Fruit fly (Drosophila melanogaster) whole organism, embryonic: ENCODE measurements around the gene mRpL51.
A peak's percentile ranks its signal among the peaks of the same experiment; 100 is the strongest.

ENCODE experiments used
- Aef1 ChIP-seq: fragments of 200-800 bp; sonication (Bioruptor generic); IDR thresholded peaks from 3 replicates; pipeline ENCODE4 v1.3.6; 2022; ENCODE audit warnings: missing biosample characterization, missing genetic modification characterization
- Atf3 ChIP-seq: fragments of 200-800 bp; sonication (Bioruptor generic); optimal IDR thresholded peaks from 3 replicates; lab custom pipeline; 2016; ENCODE audit warnings: missing biosample characterization, missing genetic modification characterization
- Blimp-1 ChIP-seq: fragments of 200-800 bp; sonication (Bioruptor generic); optimal IDR thresholded peaks from 3 replicates; lab custom pipeline; 2018; ENCODE audit warnings: missing biosample characterization, missing genetic modification characterization, mild to moderate bottlenecking, moderate library complexity, missing genetic modification reagents
- CG1024 ChIP-seq: fragments of 200-800 bp; sonication (Bioruptor generic); IDR thresholded peaks from 2 replicates; pipeline ENCODE4 v1.3.6; 2022; ENCODE audit warnings: missing biosample characterization, missing genetic modification characterization
- CG10321 ChIP-seq: fragments of 200-800 bp; sonication (Bioruptor generic); IDR thresholded peaks from 2 replicates; pipeline ENCODE4 v1.3.6; 2022; ENCODE audit warnings: missing biosample characterization, missing genetic modification characterization
- CG10462 ChIP-seq: fragments of 200-800 bp; sonication (Bioruptor generic); optimal IDR thresholded peaks from 2 replicates; lab custom pipeline; 2016; ENCODE audit warnings: missing biosample characterization, missing genetic modification characterization
- CG11456 ChIP-seq: fragments of 200-800 bp; sonication (Bioruptor generic); IDR thresholded peaks from 3 replicates; pipeline ENCODE4 v1.3.6; 2022; ENCODE audit warnings: missing biosample characterization, missing genetic modification characterization
- CG11504 ChIP-seq: fragments of 200-800 bp; sonication (Bioruptor generic); optimal IDR thresholded peaks from 3 replicates; lab custom pipeline; 2019; ENCODE audit warnings: missing biosample characterization, mild to moderate bottlenecking, missing genetic modification characterization, moderate library complexity
- CG13296 ChIP-seq: fragments of 200-800 bp; sonication (Bioruptor generic); optimal IDR thresholded peaks from 3 replicates; lab custom pipeline; 2018; ENCODE audit warnings: missing biosample characterization, mild to moderate bottlenecking, missing genetic modification characterization
- CG14710 ChIP-seq: fragments of 200-800 bp; sonication (Bioruptor generic); optimal IDR thresholded peaks from 3 replicates; lab custom pipeline; 2019; ENCODE audit warnings: missing biosample characterization, mild to moderate bottlenecking, missing genetic modification characterization, moderate library complexity
- CG14860 ChIP-seq: fragments of 200-800 bp; sonication (Bioruptor generic); IDR thresholded peaks from 3 replicates; pipeline ENCODE4 v1.3.6; 2022; ENCODE audit warnings: missing biosample characterization, missing genetic modification characterization; ENCODE audit not compliant: partially characterized antibody
- CG14965 ChIP-seq: fragments of 200-800 bp; sonication (Bioruptor generic); optimal IDR thresholded peaks from 2 replicates; lab custom pipeline; 2016; ENCODE audit warnings: missing biosample characterization, missing genetic modification characterization, borderline replicate concordance
- CG15073 ChIP-seq: fragments of 200-800 bp; sonication (Bioruptor generic); optimal IDR thresholded peaks from 2 replicates; lab custom pipeline; 2016; ENCODE audit warnings: missing biosample characterization, missing genetic modification characterization
- CG15514 ChIP-seq: fragments of 200-800 bp; sonication (Bioruptor generic); optimal IDR thresholded peaks from 3 replicates; lab custom pipeline; 2017; ENCODE audit warnings: missing biosample characterization, missing genetic modification characterization, mild to moderate bottlenecking, moderate library complexity, missing genetic modification reagents
- CG15696 ChIP-seq: fragments of 200-800 bp; sonication (Bioruptor generic); optimal IDR thresholded peaks from 2 replicates; lab custom pipeline; 2019; ENCODE audit warnings: missing biosample characterization, mild to moderate bottlenecking, missing genetic modification characterization, moderate library complexity
- CG17186 ChIP-seq: fragments of 200-800 bp; sonication (Bioruptor generic); optimal IDR thresholded peaks from 3 replicates; lab custom pipeline; 2017; ENCODE audit warnings: missing biosample characterization, missing genetic modification reagents, missing genetic modification characterization
- CG2875 ChIP-seq: fragments of 200-800 bp; sonication (Bioruptor generic); optimal IDR thresholded peaks from 2 replicates; lab custom pipeline; 2017; ENCODE audit warnings: missing biosample characterization, mild to moderate bottlenecking, missing genetic modification characterization, missing genetic modification reagents
- CG31388 ChIP-seq: fragments of 200-800 bp; sonication (Bioruptor generic); optimal IDR thresholded peaks from 2 replicates; lab custom pipeline; 2016; ENCODE audit warnings: missing biosample characterization, missing genetic modification characterization
- CG3281 ChIP-seq: fragments of 200-800 bp; sonication (Bioruptor generic); optimal IDR thresholded peaks from 3 replicates; lab custom pipeline; 2017; ENCODE audit warnings: missing biosample characterization, mild to moderate bottlenecking, missing genetic modification characterization
- CG34224 ChIP-seq: fragments of 200-800 bp; sonication (Bioruptor generic); IDR thresholded peaks from 3 replicates; pipeline ENCODE4 v1.3.6; 2022; ENCODE audit warnings: missing biosample characterization, missing genetic modification characterization; ENCODE audit not compliant: partially characterized antibody
- CG4404 ChIP-seq: fragments of 200-800 bp; sonication (Bioruptor generic); IDR thresholded peaks from 2 replicates; pipeline ENCODE4 v1.3.6; 2022; ENCODE audit warnings: missing biosample characterization, missing genetic modification characterization
- CG4617 ChIP-seq: fragments of 200-800 bp; sonication (Bioruptor generic); optimal IDR thresholded peaks from 3 replicates; lab custom pipeline; 2016; ENCODE audit warnings: missing biosample characterization, missing genetic modification characterization, borderline replicate concordance
- CG5245 ChIP-seq: fragments of 200-800 bp; sonication (Bioruptor generic); optimal IDR thresholded peaks from 3 replicates; lab custom pipeline; 2016; ENCODE audit warnings: missing biosample characterization, missing genetic modification characterization
- CG6272 ChIP-seq: fragments of 200-800 bp; sonication (Bioruptor generic); IDR thresholded peaks from 2 replicates; pipeline ENCODE4 v1.3.6; 2022; ENCODE audit warnings: missing biosample characterization, missing genetic modification characterization
- CG6689 ChIP-seq: fragments of 200-800 bp; sonication (Bioruptor generic); IDR thresholded peaks from 2 replicates; pipeline ENCODE4 v1.3.6; 2022; ENCODE audit warnings: missing biosample characterization, missing genetic modification characterization
- CG8924 ChIP-seq: fragments of 200-800 bp; optimal IDR thresholded peaks from 3 replicates; lab custom pipeline; 2019; ENCODE audit warnings: missing biosample characterization, mild to moderate bottlenecking, missing genetic modification characterization, moderate library complexity
- CTCF ChIP-seq: fragments of 200-800 bp; sonication (Bioruptor generic); optimal IDR thresholded peaks from 2 replicates; lab custom pipeline; 2017; ENCODE audit warnings: missing biosample characterization, mild to moderate bottlenecking, missing genetic modification characterization, moderate library complexity
- Deaf1 ChIP-seq: fragments of 200-800 bp; optimal IDR thresholded peaks from 3 replicates; lab custom pipeline; 2019; ENCODE audit warnings: missing biosample characterization, mild to moderate bottlenecking, missing genetic modification characterization, moderate library complexity
- Ets97D ChIP-seq: fragments of 200-800 bp; sonication (Bioruptor generic); optimal IDR thresholded peaks from 3 replicates; lab custom pipeline; 2016; ENCODE audit warnings: missing biosample characterization, missing genetic modification characterization
- HHEX ChIP-seq: fragments of 200-800 bp; sonication (Bioruptor generic); optimal IDR thresholded peaks from 3 replicates; lab custom pipeline; 2017; ENCODE audit warnings: missing biosample characterization, mild to moderate bottlenecking, missing genetic modification characterization, missing genetic modification reagents
- NC2α ChIP-seq: fragments of 200-800 bp; sonication (Bioruptor generic); optimal IDR thresholded peaks from 2 replicates; lab custom pipeline; 2016; ENCODE audit warnings: missing biosample characterization, missing genetic modification characterization
- NC2β ChIP-seq: fragments of 200-800 bp; sonication (Bioruptor generic); optimal IDR thresholded peaks from 2 replicates; lab custom pipeline; 2016; ENCODE audit warnings: missing biosample characterization, missing genetic modification characterization
- NK7.1 ChIP-seq: fragments of 200-800 bp; sonication (Bioruptor generic); optimal IDR thresholded peaks from 3 replicates; lab custom pipeline; 2016; ENCODE audit warnings: missing biosample characterization, missing genetic modification characterization
- Opbp ChIP-seq: fragments of 200-800 bp; sonication (Bioruptor generic); IDR thresholded peaks from 3 replicates; pipeline ENCODE4 v1.3.6; 2022; ENCODE audit warnings: missing biosample characterization, missing genetic modification characterization; ENCODE audit not compliant: partially characterized antibody
- al ChIP-seq: fragments of 200-800 bp; sonication (Bioruptor generic); IDR thresholded peaks from 2 replicates; pipeline ENCODE4 v1.3.6; 2022; ENCODE audit warnings: missing biosample characterization, missing genetic modification characterization
- az2 ChIP-seq: fragments of 200-800 bp; sonication (Bioruptor generic); optimal IDR thresholded peaks from 3 replicates; lab custom pipeline; 2016; ENCODE audit warnings: missing biosample characterization, missing genetic modification characterization
- br ChIP-seq: fragments of >200 bp; optimal IDR thresholded peaks from 2 replicates; lab custom pipeline; 2017
- croc ChIP-seq: fragments of 200-800 bp; sonication (Bioruptor generic); conservative IDR thresholded peaks from 3 replicates; pipeline ENCODE4 v1.3.6; 2022; ENCODE audit warnings: missing biosample characterization, missing genetic modification characterization
- danr ChIP-seq: fragments of 200-800 bp; sonication (Bioruptor generic); IDR thresholded peaks from 2 replicates; pipeline ENCODE4 v1.3.6; 2022; ENCODE audit warnings: missing biosample characterization, missing genetic modification characterization
- fu2 ChIP-seq: fragments of 200-800 bp; sonication (Bioruptor generic); optimal IDR thresholded peaks from 2 replicates; lab custom pipeline; 2016; ENCODE audit warnings: missing biosample characterization, missing genetic modification characterization
- gce ChIP-seq: fragments of 200-800 bp; sonication (Bioruptor generic); IDR thresholded peaks from 3 replicates; pipeline ENCODE4 v1.3.6; 2022; ENCODE audit warnings: missing biosample characterization, missing genetic modification characterization
- jigr1 ChIP-seq: fragments of 200-800 bp; sonication (Bioruptor generic); IDR thresholded peaks from 3 replicates; pipeline ENCODE4 v1.3.6; 2022; ENCODE audit warnings: missing biosample characterization, missing genetic modification characterization
- klu ChIP-seq: fragments of 200-800 bp; sonication (Bioruptor generic); IDR thresholded peaks from 2 replicates; pipeline ENCODE4 v1.3.6; 2022; ENCODE audit warnings: missing biosample characterization, missing genetic modification characterization
- lov ChIP-seq, 2 experiments: fragments of 200-800 bp in 1 of 2; fragments of >200 bp in 1 of 2; sonication (Bioruptor generic) in 1 of 2; IDR thresholded peaks in 1 of 2; optimal IDR thresholded peaks in 1 of 2; 2 replicates in 1 of 2; 3 replicates in 1 of 2; pipeline versions ENCODE4 v1.3.6 to Lab custom; 2017 to 2022; ENCODE audit warnings: missing biosample characterization in 1 of 2, missing genetic modification characterization in 1 of 2
- psq ChIP-seq: fragments of 200-800 bp; sonication (Bioruptor generic); optimal IDR thresholded peaks from 2 replicates; lab custom pipeline; 2017; ENCODE audit warnings: missing biosample characterization, missing genetic modification characterization
- ranshi ChIP-seq: fragments of 200-800 bp; sonication (Bioruptor generic); IDR thresholded peaks from 2 replicates; pipeline ENCODE4 v1.3.6; 2022; ENCODE audit warnings: missing biosample characterization, missing genetic modification characterization
- twi ChIP-seq: fragments of 200-800 bp; optimal IDR thresholded peaks from 2 replicates; lab custom pipeline; 2019; ENCODE audit warnings: missing biosample characterization, mild to moderate bottlenecking, missing genetic modification characterization, moderate library complexity
- unc-4 ChIP-seq: fragments of 200-800 bp; sonication (Bioruptor generic); IDR thresholded peaks from 2 replicates; pipeline ENCODE4 v1.3.6; 2022; ENCODE audit warnings: missing biosample characterization, missing genetic modification characterization; ENCODE audit not compliant: partially characterized antibody
- wek ChIP-seq: fragments of 200-800 bp; sonication (Bioruptor generic); optimal IDR thresholded peaks from 3 replicates; lab custom pipeline; 2018; ENCODE audit warnings: missing biosample characterization, mild to moderate bottlenecking, missing genetic modification characterization, moderate library complexity
- zfh2 ChIP-seq: fragments of 200-800 bp; sonication (Bioruptor generic); optimal IDR thresholded peaks from 2 replicates; lab custom pipeline; 2016; ENCODE audit warnings: missing biosample characterization, missing genetic modification characterization

Gene mRpL51

DNA sequence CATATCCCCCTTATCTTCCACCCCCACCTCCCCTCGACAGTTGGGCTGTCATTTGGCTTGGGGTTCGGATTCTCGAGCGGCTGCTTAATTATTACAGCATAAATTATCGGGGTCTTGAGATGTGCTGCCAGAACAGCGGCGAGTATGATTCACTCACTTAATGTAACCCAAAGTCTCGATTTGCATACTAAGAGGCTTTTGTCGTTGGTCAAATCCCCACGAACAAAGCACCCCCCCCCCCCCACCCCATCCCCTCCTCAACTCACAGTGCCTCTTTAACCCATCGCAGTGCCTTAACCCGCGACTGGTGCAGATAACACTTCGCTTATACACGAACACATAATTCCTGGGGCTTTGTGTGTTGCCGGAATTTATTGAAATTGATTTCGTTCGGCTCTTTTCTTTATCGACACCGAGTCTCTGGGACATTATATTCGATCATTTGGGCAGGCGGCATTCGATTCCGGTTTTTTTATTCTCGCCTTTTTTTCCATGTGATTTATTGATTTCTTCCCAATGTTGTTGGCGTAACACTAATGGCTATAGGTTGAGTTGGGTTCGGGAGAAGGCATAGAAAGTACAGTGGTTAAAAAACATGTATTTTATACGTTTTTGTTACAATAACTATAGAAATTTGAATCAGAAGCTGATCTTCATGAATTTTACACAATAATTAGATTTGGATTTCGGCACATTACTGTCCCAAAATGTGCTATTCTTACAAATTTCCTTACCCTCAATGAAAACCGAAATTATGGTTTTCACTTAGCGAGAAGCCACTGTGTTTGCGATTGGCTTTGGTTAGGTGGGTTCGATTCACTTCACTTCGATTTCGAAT is 36.8 kb upstream of the mRpL51 start (continued):
- TF ChIP-seq CG14710 (tag; lab: Kevin White, UChicago): peak; percentile 41
- TF ChIP-seq Atf3 (GFP tag; lab: Kevin White, UChicago): no peak
- TF ChIP-seq zfh2 (GFP tag; lab: Kevin White, UChicago): peak; percentile 12
- TF ChIP-seq CG14860 (GFP tag; lab: Robert Waterston, UW): no peak
- no peak for TF ChIP-seq al (GFP tag; lab: Robert Waterston, UW)
- no peak for TF ChIP-seq CG15514
- no peak for TF ChIP-seq CG1024 (GFP tag; lab: Robert Waterston, UW)
- no peak for TF ChIP-seq CG5245 (GFP tag; lab: Kevin White, UChicago)
- TF ChIP-seq jigr1 (GFP tag; lab: Robert Waterston, UW): no peak
- TF ChIP-seq CG6689 (GFP tag; lab: Robert Waterston, UW): peak; percentile 3; the same call in 1 of the 2 replicates
- TF ChIP-seq CG17186 (GFP tag; lab: Kevin White, UChicago): no peak
- no peak for TF ChIP-seq NK7.1
- no peak for TF ChIP-seq CTCF (GFP tag; lab: Kevin White, UChicago)
- no peak for TF ChIP-seq CG10462 (GFP tag; lab: Kevin White, UChicago)
- TF ChIP-seq croc (GFP tag; lab: Robert Waterston, UW): peak; percentile 16; the same call in 1 of the 3 replicates
- no peak for TF ChIP-seq gce (GFP tag; lab: Robert Waterston, UW)
- TF ChIP-seq CG11456 (GFP tag; lab: Robert Waterston, UW): no peak
- TF ChIP-seq unc-4 (GFP tag; lab: Robert Waterston, UW): no peak
- no peak for TF ChIP-seq CG13296 (GFP tag; lab: Kevin White, UChicago)
- TF ChIP-seq lov (optimal IDR thresholded peaks at IDR 0.05; lab: Kevin White, UChicago): no peak
- 0 out of 3 replicates have a peak, but pooled peaks have one; percentile 12 for TF ChIP-seq lov (GFP tag; IDR thresholded peaks at IDR 0.05; lab: Robert Waterston, UW)
- TF ChIP-seq az2 (GFP tag; lab: Kevin White, UChicago): peak; percentile 72
- TF ChIP-seq CG31388: no peak
- peak; percentile 43 for TF ChIP-seq twi (tag; lab: Kevin White, UChicago)
- TF ChIP-seq klu: no peak; the same call in 1 of the 2 replicates
- TF ChIP-seq CG4404 (GFP tag; lab: Robert Waterston, UW): no peak
- no peak for TF ChIP-seq CG3281
- TF ChIP-seq Deaf1 (tag; lab: Kevin White, UChicago): peak; percentile 71
- TF ChIP-seq CG8924 (tag; lab: Kevin White, UChicago): peak; percentile 66
- peak; percentile 8 for TF ChIP-seq CG15696 (tag; lab: Kevin White, UChicago)
- no peak for TF ChIP-seq CG15073
- no peak for TF ChIP-seq CG4617
- no peak for TF ChIP-seq CG10321 (GFP tag; lab: Robert Waterston, UW)
- TF ChIP-seq CG2875 (GFP tag; lab: Kevin White, UChicago): peak; percentile 50
- no peak for TF ChIP-seq HHEX (GFP tag; lab: Kevin White, UChicago)
- TF ChIP-seq Ets97D (GFP tag; lab: Kevin White, UChicago): no peak
- no peak for TF ChIP-seq CG14965 (GFP tag; lab: Kevin White, UChicago)
- no peak for TF ChIP-seq Opbp
- TF ChIP-seq Blimp-1: peak; percentile 88
- no peak for TF ChIP-seq br (lab: Kevin White, UChicago)
- no peak for TF ChIP-seq fu2 (GFP tag; lab: Kevin White, UChicago)
- no peak for TF ChIP-seq ranshi
- TF ChIP-seq CG6272 (GFP tag; lab: Robert Waterston, UW): no peak
- TF ChIP-seq NC2β (GFP tag; lab: Kevin White, UChicago): no peak
- no peak for TF ChIP-seq danr (GFP tag; lab: Robert Waterston, UW)
- TF ChIP-seq CG34224: no peak
- peak; percentile 32 for TF ChIP-seq NC2α (GFP tag; lab: Kevin White, UChicago)
- TF ChIP-seq CG11504 (tag; lab: Kevin White, UChicago): peak; percentile 73
- TF ChIP-seq Aef1 (GFP tag; lab: Robert Waterston, UW): no peak
- TF ChIP-seq psq (GFP tag; lab: Kevin White, UChicago): no peak
- no peak for TF ChIP-seq wek (GFP tag; lab: Kevin White, UChicago)
